Fruit fly (Drosophila melanogaster): Measurements from ENCODE around the gene Ir31a.

The Ir31a gene

DNA sequence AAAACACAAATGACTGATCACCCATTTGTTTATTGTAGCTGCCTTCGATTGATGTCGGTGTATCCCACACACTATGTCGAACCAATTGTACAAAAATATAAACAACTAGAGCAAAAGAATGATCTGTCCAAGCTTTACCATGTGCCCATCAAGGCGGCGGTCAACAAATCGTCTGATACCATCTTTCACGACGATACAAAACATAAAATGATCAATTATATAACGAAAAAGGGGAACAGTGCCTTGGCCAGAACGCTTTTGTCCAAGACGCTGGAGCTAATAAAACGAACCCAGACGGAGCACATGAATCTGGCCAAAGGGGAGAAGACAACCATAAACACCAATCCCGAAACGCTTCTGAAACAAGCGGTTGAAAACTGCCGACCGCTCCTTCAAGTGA lies 18.5 kb upstream of the Ir31a start:
- no peak for TF ChIP-seq CG17801 (GFP tag; optimal IDR thresholded peaks at IDR 0.05; ENCODE audit: partially characterized antibody)

DNA sequence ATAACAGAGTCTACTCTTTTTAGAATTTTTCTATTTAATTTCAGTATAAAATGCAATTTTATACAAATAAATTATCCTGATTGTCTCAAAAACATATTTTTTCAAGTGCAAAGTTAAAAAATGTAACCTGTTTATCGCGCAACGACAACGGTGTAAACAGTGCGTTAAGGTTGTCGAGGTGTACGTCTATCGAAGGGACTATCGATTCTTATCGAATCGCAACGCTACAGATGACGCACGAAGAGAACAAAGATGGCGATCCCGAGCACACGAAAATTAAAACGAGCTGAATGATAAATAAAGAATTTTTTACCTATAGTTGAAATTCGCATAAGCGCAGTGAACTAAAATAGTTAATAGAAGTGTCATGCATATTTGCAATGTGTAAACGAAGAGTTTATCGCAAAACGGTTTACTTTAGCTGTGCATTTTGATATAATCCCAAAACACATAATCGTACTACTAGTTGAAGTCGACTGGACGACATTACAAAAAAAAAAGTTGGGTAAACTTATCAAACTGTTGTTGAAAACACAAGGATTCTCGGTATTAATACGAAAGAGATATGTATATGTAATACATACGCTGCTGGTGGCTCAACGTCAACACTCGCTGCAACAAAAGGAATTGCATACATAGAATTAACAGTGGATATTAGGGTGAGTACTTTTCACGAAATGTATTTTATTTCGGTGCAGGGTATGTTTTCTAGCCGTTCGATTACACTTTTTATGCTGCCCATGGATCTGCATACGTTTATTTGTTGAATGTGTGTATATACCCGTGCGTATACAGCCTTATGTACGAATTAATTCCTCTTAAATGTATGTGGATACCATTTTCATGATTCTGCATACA lies 17.3 kb upstream of the Ir31a start, which contains the start of gene da:
da (plus strand) TSS at position 237 of the 858 bp plus-strand sequence.
- peak; percentile 41 for TF ChIP-seq CG17801 (GFP tag; optimal IDR thresholded peaks at IDR 0.05; ENCODE audit: partially characterized antibody)

DNA sequence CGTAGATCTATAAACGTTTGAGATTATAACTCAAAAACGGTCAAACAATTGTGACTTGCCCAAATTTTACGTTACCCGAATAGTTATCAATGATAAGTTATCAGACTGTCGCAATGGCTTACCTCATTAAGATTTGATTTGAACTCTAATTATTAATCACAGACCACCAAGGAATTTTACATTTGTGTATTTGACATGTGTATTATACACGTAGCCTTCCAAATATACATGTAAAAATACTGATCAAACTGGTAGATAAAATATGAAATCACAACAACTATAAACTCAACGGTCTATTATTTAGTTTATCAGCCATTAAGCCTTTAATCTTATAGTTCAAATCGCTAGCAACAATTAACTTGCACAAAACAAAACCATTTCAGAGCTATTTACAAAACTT lies 11.9 kb upstream of the Ir31a start:
- no peak for TF ChIP-seq CG17801 (GFP tag; optimal IDR thresholded peaks at IDR 0.05; ENCODE audit: partially characterized antibody)

DNA sequence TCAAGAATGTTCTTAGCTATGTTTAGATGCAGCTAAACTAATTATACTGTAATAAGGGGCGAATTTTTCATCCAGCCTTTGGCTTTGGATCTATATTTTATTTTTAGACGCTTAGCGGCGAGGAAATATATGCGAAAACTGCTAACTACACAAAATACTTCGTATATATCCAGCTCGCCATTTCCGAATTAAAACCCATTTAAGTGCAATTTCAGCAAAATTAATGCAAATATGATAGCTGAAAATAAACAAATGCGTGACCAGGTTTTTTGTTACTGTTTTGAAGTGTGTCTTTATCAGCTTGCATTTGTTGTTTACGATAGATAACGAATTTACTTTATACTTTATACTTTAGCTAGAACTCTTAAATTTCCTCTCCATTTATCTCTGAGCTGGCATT lies 10.3 kb upstream of the Ir31a start:
- TF ChIP-seq CG17801 (GFP tag; optimal IDR thresholded peaks at IDR 0.05; ENCODE audit: partially characterized antibody) = peak; percentile 8

DNA sequence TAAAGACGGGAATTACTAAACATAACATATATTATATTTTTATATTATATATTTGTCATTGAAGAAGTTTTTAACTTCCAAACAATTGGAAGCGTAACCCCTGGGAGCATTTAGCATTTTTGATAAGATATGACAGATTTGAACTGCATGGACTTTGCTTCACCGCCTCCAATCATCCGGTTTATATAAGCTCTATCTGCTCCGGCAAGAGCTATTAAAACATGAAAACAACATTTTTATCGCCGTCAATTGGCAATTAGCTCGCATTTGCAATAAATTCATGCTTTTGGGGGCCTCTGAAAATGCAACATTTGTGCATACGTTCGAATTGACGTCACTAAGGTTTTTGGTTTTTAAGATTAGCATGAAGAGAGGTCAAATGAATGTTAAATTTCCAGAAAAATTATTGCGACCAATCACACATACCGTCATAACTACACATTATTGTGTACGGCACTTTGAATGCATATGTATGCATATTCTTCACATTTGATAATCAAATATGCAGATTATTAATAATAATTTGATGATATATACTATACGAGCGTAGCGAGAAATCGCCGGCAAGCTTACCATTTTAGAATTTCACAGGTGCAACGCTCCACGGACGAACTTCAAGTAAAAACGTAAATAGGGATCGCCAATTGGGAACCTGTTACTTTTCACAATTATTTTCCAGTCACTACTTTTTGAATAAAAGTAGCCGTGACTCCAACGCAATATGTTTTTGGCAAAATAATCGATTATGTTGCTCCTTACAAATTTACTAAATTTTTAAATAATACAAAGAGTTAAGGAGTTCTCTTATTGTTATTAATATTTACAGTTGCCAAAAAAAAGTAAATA lies 9.5 kb upstream of the Ir31a start, which contains the start of gene Mdh1:
Mdh1 (minus strand) TSS at position 691 of the 846 bp plus-strand sequence.
- no peak for TF ChIP-seq CG17801 (GFP tag; optimal IDR thresholded peaks at IDR 0.05; ENCODE audit: partially characterized antibody)

DNA sequence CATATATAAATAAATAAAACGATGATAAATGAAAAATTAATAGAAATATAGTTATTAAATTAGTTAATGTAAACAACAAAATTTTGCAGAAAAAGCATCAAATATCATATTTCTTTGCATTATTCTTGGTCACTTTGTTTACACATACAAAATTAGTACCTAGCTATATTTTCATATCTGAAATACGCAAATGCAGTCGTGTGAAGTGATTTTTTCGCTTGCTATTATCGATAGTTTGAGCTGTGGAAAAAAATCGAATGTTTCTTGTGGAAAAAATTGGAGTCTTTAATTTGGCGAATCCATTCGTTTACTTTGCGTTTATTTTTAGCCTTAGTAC lies 8.9 kb upstream of the Ir31a start, which contains the start of gene Cnot4:
Cnot4 (plus strand) TSS at position 229 of the 337 bp plus-strand sequence.
- peak; percentile 4 for TF ChIP-seq CG17801 (GFP tag; optimal IDR thresholded peaks at IDR 0.05; ENCODE audit: partially characterized antibody)

DNA sequence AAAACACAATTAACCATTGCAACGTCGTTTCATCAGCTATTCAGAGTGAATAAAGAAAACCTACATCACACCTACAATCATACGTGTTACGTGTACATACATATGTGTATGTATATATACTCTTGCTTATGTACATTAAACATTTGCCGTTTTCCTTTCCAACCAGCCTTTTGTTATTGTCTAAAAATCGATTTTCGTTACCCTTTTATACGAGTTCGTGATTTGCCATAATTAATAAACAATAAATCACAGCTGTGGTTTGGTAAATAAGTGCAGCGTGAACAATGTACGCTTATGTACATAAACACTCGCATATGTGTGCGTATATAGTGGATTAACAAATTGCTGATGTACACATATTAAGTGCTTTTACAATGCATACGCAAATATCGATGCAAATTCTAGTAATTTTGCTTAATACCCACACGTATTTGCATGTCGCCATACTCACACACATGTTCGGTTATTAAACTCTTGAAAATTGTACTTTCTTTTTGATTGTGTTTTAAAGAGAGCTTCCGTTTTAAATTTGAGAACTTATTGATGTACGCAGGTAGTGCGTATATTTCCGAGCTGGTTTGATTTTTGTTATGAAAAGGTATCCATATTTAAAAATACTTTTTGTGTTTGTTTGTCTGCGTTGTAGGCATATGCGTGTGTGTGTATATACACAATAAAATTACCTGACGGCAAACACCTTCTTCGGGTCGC lies 8.3 kb upstream of the Ir31a start:
- TF ChIP-seq CG17801 (GFP tag; optimal IDR thresholded peaks at IDR 0.05; ENCODE audit: partially characterized antibody) = no peak

DNA sequence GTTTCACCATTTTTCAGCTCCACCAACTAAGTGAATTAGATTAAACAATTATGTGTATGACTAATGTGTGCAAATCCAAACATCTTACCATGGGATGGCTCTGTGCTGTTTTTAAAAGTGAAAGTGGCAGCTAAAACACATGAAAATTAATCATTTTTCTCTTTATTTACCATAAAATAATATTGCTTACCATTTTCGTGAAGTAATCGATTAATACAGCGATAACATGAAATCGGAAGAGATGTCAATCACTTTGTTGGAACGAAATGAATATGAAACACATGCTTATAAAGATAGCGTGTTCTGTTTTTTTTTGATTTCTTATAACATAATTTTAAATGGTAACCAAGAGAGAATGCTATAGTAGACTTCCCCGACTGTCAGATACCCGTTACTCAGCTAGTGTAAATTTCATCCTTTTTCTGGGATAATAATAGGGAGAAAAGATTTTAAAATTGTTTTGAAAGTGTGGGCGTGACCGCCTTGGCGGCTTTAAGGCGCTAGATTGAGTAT lies 1.5 kb upstream of the Ir31a start:
- TF ChIP-seq CG17801 (GFP tag; optimal IDR thresholded peaks at IDR 0.05; ENCODE audit: partially characterized antibody) = no peak

DNA sequence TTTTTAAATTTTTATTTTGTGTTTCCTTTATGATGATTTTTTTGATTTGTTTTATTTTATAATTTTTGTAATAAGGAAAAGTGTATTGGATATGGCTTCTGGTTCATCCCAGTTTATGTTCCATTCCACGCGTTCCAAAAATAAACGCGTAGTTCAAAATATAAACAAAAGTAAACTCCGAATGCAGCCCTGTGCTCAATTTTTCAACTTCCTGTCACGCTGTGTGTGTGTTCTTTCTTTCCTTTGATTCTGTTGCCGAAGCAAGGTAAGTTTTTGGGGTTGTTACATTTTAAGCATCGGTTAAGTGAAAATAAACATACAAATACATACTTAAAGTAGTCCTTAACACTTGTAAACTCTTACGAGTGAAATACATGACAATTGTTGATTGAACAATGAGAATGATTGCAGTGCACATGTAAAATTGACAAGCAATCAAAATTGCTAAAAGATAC lies 2.8 kb downstream of the Ir31a start, which contains the start of the genes Ip259 and RpS27A:
Ip259 (plus strand) TSS at position 231 of the 455 bp plus-strand sequence.
RpS27A (plus strand) TSS at position 231 of the 455 bp plus-strand sequence.
- TF ChIP-seq CG17801 (GFP tag; optimal IDR thresholded peaks at IDR 0.05; ENCODE audit: partially characterized antibody) = peak; percentile 83

DNA sequence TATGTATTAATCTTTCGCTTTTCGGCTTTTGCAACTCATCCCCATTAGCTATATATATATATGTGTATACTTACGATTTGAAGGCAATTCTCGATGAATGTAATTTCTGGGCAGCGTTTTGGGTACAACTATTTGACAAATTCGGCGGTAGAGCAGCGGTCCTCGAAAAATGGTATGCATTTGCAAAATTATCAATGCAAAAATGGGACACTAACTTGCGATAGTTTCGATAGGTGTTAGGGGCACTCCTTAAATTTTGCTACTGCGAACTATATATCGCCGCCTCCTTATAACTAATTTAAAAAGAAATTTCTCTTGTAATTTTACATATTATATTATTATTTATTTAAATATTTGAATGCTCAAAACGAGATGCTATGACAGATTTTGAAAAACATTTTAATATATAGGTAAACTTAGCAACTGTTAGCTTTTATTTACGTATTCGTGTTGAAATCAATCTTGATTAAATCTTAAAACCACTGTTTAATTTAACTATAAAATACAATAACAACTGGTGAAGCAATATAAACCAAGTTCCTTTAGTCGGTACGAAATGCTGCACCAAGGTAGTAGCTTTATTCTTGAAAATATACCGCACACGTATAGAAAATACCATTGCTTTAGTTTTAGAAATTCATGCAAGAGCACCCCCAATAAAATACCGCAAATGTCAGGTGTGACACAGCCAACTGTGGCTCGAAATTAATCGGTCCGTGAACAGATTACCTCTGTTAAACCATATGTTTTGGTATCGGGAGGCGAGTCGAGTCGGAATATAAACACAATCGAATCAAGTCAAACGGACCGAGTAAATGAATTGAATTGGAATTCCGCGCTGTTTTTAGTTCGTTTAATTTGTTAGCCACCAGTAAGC lies 8.1 kb downstream of the Ir31a start, which contains the start of the genes CG5355 and Klp31E:
CG5355 (minus strand) TSS at position 213 of the 877 bp plus-strand sequence.
Klp31E (plus strand) TSS at position 767 of the 877 bp plus-strand sequence.
- no peak for TF ChIP-seq CG17801 (GFP tag; optimal IDR thresholded peaks at IDR 0.05; ENCODE audit: partially characterized antibody)

DNA sequence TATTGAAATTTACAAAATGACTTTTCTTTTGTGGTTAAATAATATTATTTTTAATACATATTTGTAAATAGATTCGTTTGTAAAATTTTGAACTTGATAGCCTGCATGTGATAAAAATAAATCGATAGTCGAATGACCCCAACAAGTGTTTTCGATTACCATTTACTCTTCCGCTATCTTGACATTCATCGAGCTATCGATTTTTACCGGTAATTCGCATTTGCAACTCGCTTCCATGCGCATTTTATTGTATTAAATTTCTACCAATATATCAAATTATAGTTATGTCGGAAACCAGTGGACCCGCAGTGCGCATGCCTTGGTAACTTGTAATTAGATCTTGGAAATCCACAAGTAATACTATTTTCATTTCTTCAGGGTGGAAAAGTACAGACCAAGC lies 13.6 kb downstream of the Ir31a start, which contains the start of gene RfC3:
RfC3 (plus strand) TSS at position 210 of the 400 bp plus-strand sequence.
- TF ChIP-seq CG17801 (GFP tag; optimal IDR thresholded peaks at IDR 0.05; ENCODE audit: partially characterized antibody) = no peak

DNA sequence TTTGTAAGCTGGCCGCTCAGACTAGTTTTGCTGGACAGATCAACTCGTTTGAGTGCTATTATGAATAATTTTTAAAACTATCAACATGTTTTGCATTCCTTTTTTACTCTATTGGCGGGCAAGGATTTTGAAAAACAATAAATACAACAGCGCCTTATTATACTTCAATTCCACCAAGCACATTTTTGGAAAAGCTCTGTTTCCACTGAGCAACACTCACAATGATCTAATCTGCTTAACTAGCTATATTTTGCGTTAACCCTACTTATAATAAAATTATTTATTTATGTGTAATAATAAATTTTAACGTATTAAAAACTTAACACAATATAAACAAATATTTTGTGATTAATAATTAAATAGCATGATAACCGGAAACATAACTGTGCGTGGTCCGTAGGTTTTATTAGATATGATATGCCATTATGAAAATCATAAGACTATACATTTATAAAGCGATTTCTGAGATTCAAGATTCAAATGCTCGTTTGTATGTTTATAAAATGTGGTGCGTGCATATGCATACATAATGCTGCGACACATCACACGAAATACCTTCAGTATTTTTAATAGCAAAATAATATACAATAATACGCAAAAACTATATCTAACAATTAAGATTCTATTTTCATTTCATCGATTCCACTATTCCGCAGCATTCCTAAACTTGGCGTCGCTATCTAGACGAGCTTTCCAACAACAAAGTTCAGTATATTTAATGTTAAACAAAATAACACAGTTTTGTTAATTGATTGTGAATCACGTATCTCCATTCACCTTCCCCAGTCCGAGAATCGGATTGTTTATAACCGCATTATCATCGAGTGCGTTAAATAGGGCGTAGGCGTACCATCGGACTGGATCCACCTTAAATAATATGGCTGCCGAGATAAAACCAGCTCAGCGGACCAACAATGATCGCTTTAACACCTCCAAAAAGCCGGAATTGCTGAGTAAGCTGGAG lies 17.6 kb downstream of the Ir31a start, which contains the start of the genes pie and Wdfy2:
pie (minus strand) TSS at position 138 of the 964 bp plus-strand sequence.
Wdfy2 (plus strand) TSS at position 649 of the 964 bp plus-strand sequence.
- no peak for TF ChIP-seq CG17801 (GFP tag; optimal IDR thresholded peaks at IDR 0.05; ENCODE audit: partially characterized antibody)

Data from ovary, adult (tissue).